Worm (Caenorhabditis elegans) whole organism, L3 larva: ENCODE results near the gene F55G1.7.

Experiments used
- R02D3.7 ChIP-seq: fragments of 150-350 bp; optimal IDR thresholded peaks from 2 replicates; lab custom pipeline; 2014; ENCODE audit warnings: missing biosample characterization, missing genetic modification characterization
- ceh-82 ChIP-seq: fragments of 150-350 bp; optimal IDR thresholded peaks from 2 replicates; lab custom pipeline; 2014; ENCODE audit warnings: missing biosample characterization, missing genetic modification characterization
- egl-27 ChIP-seq: sonication (generic microtip); optimal IDR thresholded peaks from 4 replicates; lab custom pipeline; 2017; ENCODE audit warnings: missing biosample characterization, missing genetic modification reagents, missing genetic modification characterization
- fos-1 ChIP-seq: fragments of 150-350 bp; optimal IDR thresholded peaks from 2 replicates; lab custom pipeline; 2014; ENCODE audit warnings: missing biosample characterization, missing genetic modification characterization
- mdl-1 ChIP-seq: fragments of 150-350 bp; optimal IDR thresholded peaks from 2 replicates; lab custom pipeline; 2014; ENCODE audit warnings: missing biosample characterization, missing genetic modification characterization
- nhr-11 ChIP-seq: fragments of 150-350 bp; optimal IDR thresholded peaks from 2 replicates; lab custom pipeline; 2014; ENCODE audit warnings: missing biosample characterization, missing genetic modification characterization
- nhr-237 ChIP-seq: fragments of 150-350 bp; optimal IDR thresholded peaks from 2 replicates; lab custom pipeline; 2014; ENCODE audit warnings: missing biosample characterization, missing genetic modification characterization
- nhr-25 ChIP-seq: sonication (generic microtip); optimal IDR thresholded peaks from 2 replicates; lab custom pipeline; 2017; ENCODE audit warnings: missing biosample characterization, missing genetic modification characterization
- nhr-28 ChIP-seq: fragments of 150-350 bp; optimal IDR thresholded peaks from 2 replicates; lab custom pipeline; 2014; ENCODE audit warnings: missing biosample characterization, missing genetic modification characterization
- pqm-1 ChIP-seq: fragments of 150-350 bp; optimal IDR thresholded peaks from 2 replicates; lab custom pipeline; 2017; ENCODE audit warnings: missing biosample characterization, missing genetic modification characterization, inconsistent platforms
- unc-62 ChIP-seq: fragments of 150-350 bp; sonication (generic microtip); optimal IDR thresholded peaks from 4 replicates; lab custom pipeline; 2014; ENCODE audit warnings: missing biosample characterization, missing genetic modification reagents, missing genetic modification characterization
- zag-1 ChIP-seq: fragments of 150-350 bp; optimal IDR thresholded peaks from 2 replicates; lab custom pipeline; 2014; ENCODE audit warnings: missing biosample characterization, missing genetic modification characterization

DNA sequence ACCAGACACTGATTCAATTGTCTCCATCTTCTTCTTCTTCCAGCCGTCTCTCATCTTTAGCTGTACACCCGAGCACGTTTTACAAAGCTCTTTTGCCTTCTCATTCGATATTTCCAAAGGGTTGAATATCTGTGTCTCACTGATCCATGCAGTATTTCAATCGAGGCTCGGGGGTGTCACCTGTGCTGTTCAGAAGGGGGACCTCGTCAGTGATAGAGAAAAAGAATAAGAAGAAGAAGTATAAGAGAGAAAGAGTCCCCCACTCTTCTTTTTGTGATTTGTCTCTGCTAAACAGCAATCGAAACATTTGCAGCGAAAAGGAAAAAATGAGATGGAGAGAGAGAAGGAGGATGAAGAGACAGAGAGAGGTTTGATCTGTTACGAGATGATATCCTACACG is 43.6 kb downstream of the F55G1.7 start:
- TF ChIP-seq nhr-28 (tag; lab: Kevin White, UChicago) (no peak), zag-1 (tag; lab: Kevin White, UChicago) (no peak), R02D3.7 (no peak), egl-27 (tag; lab: Kevin White, UChicago) (no peak), mdl-1 (tag; lab: Kevin White, UChicago) (no peak), nhr-237 (no peak), ceh-82 (tag; lab: Kevin White, UChicago) (no peak), unc-62 (GFP tag; lab: Kevin White, UChicago) (no peak), nhr-11 (tag; lab: Kevin White, UChicago) (no peak), nhr-25 (tag; lab: Kevin White, UChicago) (no peak), pqm-1 (no peak), fos-1 (no peak)
